Fruit fly (Drosophila melanogaster) whole organism, embryonic: ENCODE results near the gene CG43925.
A peak's percentile ranks its signal among the peaks of the same experiment; 100 is the strongest.

Source experiments
- Aef1 ChIP-seq: fragments of 200-800 bp; sonication (Bioruptor generic); IDR thresholded peaks from 3 replicates; pipeline ENCODE4 v1.3.6; 2022; ENCODE audit warnings: missing biosample characterization, missing genetic modification characterization
- CG10274 ChIP-seq: fragments of 200-800 bp; sonication (Bioruptor generic); optimal IDR thresholded peaks from 3 replicates; lab custom pipeline; 2017; ENCODE audit warnings: missing biosample characterization, mild to moderate bottlenecking, missing genetic modification characterization
- CG11398 ChIP-seq: fragments of 200-800 bp; sonication (Bioruptor generic); optimal IDR thresholded peaks from 2 replicates; lab custom pipeline; 2016; ENCODE audit warnings: missing biosample characterization, missing genetic modification characterization
- CG11696 ChIP-seq: fragments of 200-800 bp; sonication (Bioruptor generic); IDR thresholded peaks from 2 replicates; pipeline ENCODE4 v1.3.6; 2022; ENCODE audit warnings: missing biosample characterization, missing genetic modification characterization
- CG13287 ChIP-seq: fragments of 200-800 bp; sonication (Bioruptor generic); IDR thresholded peaks from 2 replicates; pipeline ENCODE4 v1.3.6; 2022; ENCODE audit warnings: missing biosample characterization, missing genetic modification characterization; ENCODE audit not compliant: partially characterized antibody
- CG13894 ChIP-seq: fragments of 200-800 bp; sonication (Bioruptor generic); optimal IDR thresholded peaks from 3 replicates; lab custom pipeline; 2018; ENCODE audit warnings: missing biosample characterization, mild to moderate bottlenecking, missing genetic modification characterization, moderate library complexity
- CG14050 ChIP-seq: fragments of 200-800 bp; sonication (Bioruptor generic); IDR thresholded peaks from 3 replicates; pipeline ENCODE4 v1.3.6; 2022; ENCODE audit warnings: missing biosample characterization, missing genetic modification characterization
- CG15073 ChIP-seq: fragments of 200-800 bp; sonication (Bioruptor generic); optimal IDR thresholded peaks from 2 replicates; lab custom pipeline; 2016; ENCODE audit warnings: missing biosample characterization, missing genetic modification characterization
- CG15514 ChIP-seq: fragments of 200-800 bp; sonication (Bioruptor generic); optimal IDR thresholded peaks from 3 replicates; lab custom pipeline; 2017; ENCODE audit warnings: missing biosample characterization, missing genetic modification characterization, mild to moderate bottlenecking, moderate library complexity, missing genetic modification reagents
- CG17385 ChIP-seq: fragments of 200-800 bp; sonication (Bioruptor generic); optimal IDR thresholded peaks from 3 replicates; lab custom pipeline; 2018; ENCODE audit warnings: missing biosample characterization, mild to moderate bottlenecking, missing genetic modification characterization
- CG17568 ChIP-seq: fragments of 200-800 bp; sonication (Bioruptor generic); optimal IDR thresholded peaks from 2 replicates; lab custom pipeline; 2018; ENCODE audit warnings: missing biosample characterization, mild to moderate bottlenecking, missing genetic modification characterization, moderate library complexity
- CG17912 ChIP-seq: fragments of 200-800 bp; sonication (Bioruptor generic); optimal IDR thresholded peaks from 2 replicates; lab custom pipeline; 2018; ENCODE audit warnings: missing biosample characterization, mild to moderate bottlenecking, missing genetic modification characterization
- CG18262 ChIP-seq: fragments of 200-800 bp; optimal IDR thresholded peaks from 3 replicates; lab custom pipeline; 2019; ENCODE audit warnings: missing biosample characterization, mild to moderate bottlenecking, missing genetic modification characterization, moderate library complexity
- CG1832 ChIP-seq: fragments of 200-800 bp; sonication (Bioruptor generic); optimal IDR thresholded peaks from 2 replicates; lab custom pipeline; 2017; ENCODE audit warnings: missing biosample characterization, mild to moderate bottlenecking, missing genetic modification characterization, inconsistent platforms
- CG3838 ChIP-seq: fragments of 200-800 bp; sonication (Bioruptor generic); optimal IDR thresholded peaks from 3 replicates; lab custom pipeline; 2016; ENCODE audit warnings: missing biosample characterization, missing genetic modification characterization
- CG4328 ChIP-seq: fragments of 200-800 bp; sonication (Bioruptor generic); optimal IDR thresholded peaks from 3 replicates; lab custom pipeline; 2017; ENCODE audit warnings: missing biosample characterization, missing genetic modification reagents, missing genetic modification characterization
- CG6683 ChIP-seq: fragments of 200-800 bp; sonication (Bioruptor generic); optimal IDR thresholded peaks from 2 replicates; lab custom pipeline; 2017; ENCODE audit warnings: missing biosample characterization, mild to moderate bottlenecking, missing genetic modification characterization, missing genetic modification reagents
- CG6689 ChIP-seq: fragments of 200-800 bp; sonication (Bioruptor generic); IDR thresholded peaks from 2 replicates; pipeline ENCODE4 v1.3.6; 2022; ENCODE audit warnings: missing biosample characterization, missing genetic modification characterization
- CG7556 ChIP-seq: fragments of 200-800 bp; sonication (Bioruptor generic); optimal IDR thresholded peaks from 2 replicates; lab custom pipeline; 2017; ENCODE audit warnings: missing biosample characterization, mild to moderate bottlenecking, missing genetic modification characterization
- CG7745 ChIP-seq: fragments of 200-800 bp; sonication (Bioruptor generic); optimal IDR thresholded peaks from 2 replicates; lab custom pipeline; 2018; ENCODE audit warnings: missing biosample characterization, mild to moderate bottlenecking, missing genetic modification characterization, moderate library complexity
- CG7928 ChIP-seq: fragments of 200-800 bp; sonication (Bioruptor generic); optimal IDR thresholded peaks from 2 replicates; lab custom pipeline; 2017; ENCODE audit warnings: missing biosample characterization, mild to moderate bottlenecking, missing genetic modification characterization
- Eip74EF ChIP-seq, 2 experiments: fragments of 200-800 bp in 1 of 2; fragments of >200 bp in 1 of 2; sonication (Bioruptor generic) in 1 of 2; optimal IDR thresholded peaks; 2 replicates each; lab custom pipeline; 2017 to 2019; ENCODE audit warnings: missing biosample characterization in 2 of 2, missing genetic modification characterization in 2 of 2, mild to moderate bottlenecking in 1 of 2, moderate library complexity in 1 of 2
- HLH4C ChIP-seq: fragments of 200-800 bp; sonication (Bioruptor generic); IDR thresholded peaks from 3 replicates; pipeline ENCODE4 v1.3.6; 2022; ENCODE audit warnings: missing biosample characterization, missing genetic modification characterization; ENCODE audit not compliant: partially characterized antibody
- Hand ChIP-seq: fragments of 200-800 bp; sonication (Bioruptor generic); optimal IDR thresholded peaks from 2 replicates; lab custom pipeline; 2017; ENCODE audit warnings: mild to moderate bottlenecking, missing biosample characterization, missing genetic modification reagents, missing genetic modification characterization
- Kr ChIP-seq: fragments of 200-800 bp; sonication (Bioruptor generic); optimal IDR thresholded peaks from 2 replicates; lab custom pipeline; 2017; ENCODE audit warnings: missing biosample characterization, mild to moderate bottlenecking, missing genetic modification characterization
- MESR4 ChIP-seq: fragments of 200-800 bp; sonication (Bioruptor generic); optimal IDR thresholded peaks from 2 replicates; lab custom pipeline; 2018; ENCODE audit warnings: missing biosample characterization, mild to moderate bottlenecking, missing genetic modification characterization, moderate library complexity
- NFAT ChIP-seq: fragments of 200-800 bp; sonication (Bioruptor generic); IDR thresholded peaks from 2 replicates; pipeline ENCODE4 v1.3.6; 2022; ENCODE audit warnings: missing biosample characterization, missing genetic modification characterization
- NK7.1 ChIP-seq: fragments of 200-800 bp; sonication (Bioruptor generic); optimal IDR thresholded peaks from 3 replicates; lab custom pipeline; 2016; ENCODE audit warnings: missing biosample characterization, missing genetic modification characterization
- Sry-β ChIP-seq: fragments of 200-800 bp; sonication (Bioruptor generic); optimal IDR thresholded peaks from 2 replicates; lab custom pipeline; 2018; ENCODE audit warnings: missing biosample characterization, mild to moderate bottlenecking, missing genetic modification characterization, moderate library complexity
- ac ChIP-seq: fragments of 200-800 bp; sonication (Bioruptor generic); optimal IDR thresholded peaks from 3 replicates; lab custom pipeline; 2017; ENCODE audit warnings: missing biosample characterization, mild to moderate bottlenecking, missing genetic modification characterization
- bsh ChIP-seq, 2 experiments: fragments of 200-800 bp; sonication (Bioruptor generic); optimal IDR thresholded peaks; 2 replicates each; lab custom pipeline; 2017 to 2018; ENCODE audit warnings: mild to moderate bottlenecking in 2 of 2, missing biosample characterization in 2 of 2, missing genetic modification characterization in 2 of 2, moderate library complexity in 1 of 2
- chif ChIP-seq, 2 experiments: fragments of 200-800 bp; sonication (Bioruptor generic); optimal IDR thresholded peaks; 3 replicates each; lab custom pipeline; 2016; ENCODE audit warnings: missing biosample characterization in 2 of 2, missing genetic modification characterization in 2 of 2
- da ChIP-seq: fragments of 200-800 bp; sonication (Bioruptor generic); optimal IDR thresholded peaks from 2 replicates; lab custom pipeline; 2016; ENCODE audit warnings: missing biosample characterization, missing genetic modification characterization
- eyg ChIP-seq: fragments of 200-800 bp; sonication (Bioruptor generic); optimal IDR thresholded peaks from 3 replicates; lab custom pipeline; 2016; ENCODE audit warnings: missing biosample characterization, missing genetic modification characterization
- gcm2 ChIP-seq: fragments of 200-800 bp; sonication (Bioruptor generic); optimal IDR thresholded peaks from 2 replicates; lab custom pipeline; 2016; ENCODE audit warnings: missing biosample characterization, missing genetic modification characterization
- gro ChIP-seq: fragments of 200-800 bp; sonication (Bioruptor generic); optimal IDR thresholded peaks from 2 replicates; lab custom pipeline; 2016; ENCODE audit warnings: missing biosample characterization, missing genetic modification characterization
- jumu ChIP-seq: fragments of 200-800 bp; sonication (Bioruptor generic); optimal IDR thresholded peaks from 3 replicates; lab custom pipeline; 2016; ENCODE audit warnings: missing biosample characterization, missing genetic modification characterization
- ken ChIP-seq: fragments of 200-800 bp; sonication (Bioruptor generic); IDR thresholded peaks from 3 replicates; pipeline ENCODE4 v1.3.6; 2022; ENCODE audit warnings: missing biosample characterization, missing genetic modification characterization
- knrl ChIP-seq: fragments of 200-800 bp; sonication (Bioruptor generic); IDR thresholded peaks from 3 replicates; pipeline ENCODE4 v1.3.6; 2022; ENCODE audit warnings: missing biosample characterization, missing genetic modification characterization; ENCODE audit not compliant: partially characterized antibody
- lmd ChIP-seq: fragments of 200-800 bp; sonication (Bioruptor generic); IDR thresholded peaks from 2 replicates; pipeline ENCODE4 v1.3.6; 2022; ENCODE audit warnings: missing biosample characterization, missing genetic modification characterization
- mld ChIP-seq: fragments of 200-800 bp; sonication (Bioruptor generic); IDR thresholded peaks from 3 replicates; pipeline ENCODE4 v1.3.6; 2022; ENCODE audit warnings: missing biosample characterization, missing genetic modification characterization; ENCODE audit not compliant: partially characterized antibody
- nau ChIP-seq: fragments of 200-800 bp; sonication (Bioruptor generic); optimal IDR thresholded peaks from 3 replicates; lab custom pipeline; 2017; ENCODE audit warnings: missing biosample characterization, mild to moderate bottlenecking, missing genetic modification characterization, missing genetic modification reagents
- nmo ChIP-seq: fragments of 200-800 bp; sonication (Bioruptor generic); optimal IDR thresholded peaks from 2 replicates; lab custom pipeline; 2018; ENCODE audit warnings: missing biosample characterization, mild to moderate bottlenecking, missing genetic modification characterization, moderate library complexity
- org-1 ChIP-seq: fragments of 200-800 bp; sonication (Bioruptor generic); optimal IDR thresholded peaks from 2 replicates; lab custom pipeline; 2017; ENCODE audit warnings: missing biosample characterization, missing genetic modification characterization
- row ChIP-seq: fragments of 200-800 bp; sonication (Bioruptor generic); IDR thresholded peaks from 3 replicates; pipeline ENCODE4 v1.3.6; 2022; ENCODE audit warnings: missing biosample characterization, missing genetic modification characterization
- run ChIP-seq: fragments of 200-800 bp; sonication (Bioruptor generic); optimal IDR thresholded peaks from 3 replicates; lab custom pipeline; 2018; ENCODE audit warnings: missing biosample characterization, mild to moderate bottlenecking, missing genetic modification characterization
- ssp ChIP-seq: fragments of 200-800 bp; sonication (Bioruptor generic); IDR thresholded peaks from 2 replicates; pipeline ENCODE4 v1.3.6; 2022; ENCODE audit warnings: missing biosample characterization, missing genetic modification characterization
- tin ChIP-seq: fragments of 200-800 bp; sonication (Bioruptor generic); optimal IDR thresholded peaks from 3 replicates; lab custom pipeline; 2016; ENCODE audit warnings: missing biosample characterization, missing genetic modification characterization
- vvl ChIP-seq: fragments of 200-800 bp; sonication (Bioruptor generic); IDR thresholded peaks from 2 replicates; pipeline ENCODE4 v1.3.6; 2022; ENCODE audit warnings: missing biosample characterization, missing genetic modification characterization

CG43925 gene

DNA sequence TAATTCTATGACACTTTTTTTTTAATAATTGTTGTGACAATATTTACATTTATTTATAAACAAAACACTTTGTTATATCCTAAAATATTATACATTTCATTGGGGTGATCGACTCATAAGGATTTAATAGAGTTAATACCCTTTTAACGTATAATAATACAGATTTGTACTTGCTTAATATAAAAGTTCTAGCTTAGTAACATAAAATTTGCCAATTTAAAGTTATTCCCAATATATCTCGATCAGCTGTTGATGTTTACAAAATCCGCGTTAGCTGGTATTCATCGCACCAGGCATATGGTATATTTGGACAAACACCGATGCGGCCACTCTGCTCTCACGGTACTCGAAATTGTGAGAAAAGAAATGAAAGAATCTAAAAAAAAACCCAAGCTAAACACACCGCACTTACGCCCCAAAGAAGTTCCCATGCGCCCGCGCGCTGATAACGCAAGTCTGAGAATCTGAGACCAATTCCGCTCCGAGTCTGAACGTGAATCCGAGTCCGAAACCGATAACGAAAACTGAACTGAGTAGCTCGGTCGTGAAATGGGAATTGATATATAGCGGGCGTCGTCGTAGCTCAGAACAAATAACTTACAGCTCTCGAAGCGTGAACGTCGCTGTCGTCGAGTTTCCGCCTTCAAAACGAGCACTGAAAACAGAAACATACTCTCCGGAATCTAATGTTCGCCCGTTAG is 27.4 kb downstream of the CG43925 start, which contains the start of gene Pect (continued):
- no peak for TF ChIP-seq chif (GFP tag; optimal IDR thresholded peaks at IDR 0.05; lab: Kevin White, UChicago)
- TF ChIP-seq CG6683 (GFP tag; lab: Kevin White, UChicago), result no peak
- 0 out of 3 replicates have a peak, but pooled peaks have one; percentile 43 for TF ChIP-seq knrl (GFP tag; lab: Robert Waterston, UW)
- no peak for TF ChIP-seq CG7745 (tag; lab: Kevin White, UChicago)
- TF ChIP-seq Kr, result no peak
- TF ChIP-seq ken (GFP tag; lab: Robert Waterston, UW), result no peak
- TF ChIP-seq CG11398 (GFP tag; lab: Kevin White, UChicago), result no peak
- TF ChIP-seq CG11696 (GFP tag; lab: Robert Waterston, UW), result no peak
- no peak for TF ChIP-seq CG17568 (GFP tag; lab: Kevin White, UChicago)
- TF ChIP-seq CG1832 (GFP tag; lab: Kevin White, UChicago), result no peak
- TF ChIP-seq org-1 (GFP tag; lab: Kevin White, UChicago), result no peak
- TF ChIP-seq CG7928 (GFP tag; lab: Kevin White, UChicago), result no peak
- no peak for TF ChIP-seq Eip74EF (GFP tag; optimal IDR thresholded peaks at IDR 0.05; lab: Kevin White, UChicago)
- TF ChIP-seq vvl (GFP tag; lab: Robert Waterston, UW), result peak; percentile 18; the same call in 1 of the 2 replicates
- peak; percentile 81 for TF ChIP-seq row (GFP tag; lab: Robert Waterston, UW)
- TF ChIP-seq CG10274, result no peak
- TF ChIP-seq gcm2 (GFP tag; lab: Kevin White, UChicago), result no peak
- TF ChIP-seq CG4328 (GFP tag; lab: Kevin White, UChicago), result no peak
- TF ChIP-seq mld, result no peak
- no peak for TF ChIP-seq CG17912 (GFP tag; lab: Kevin White, UChicago)
- no peak for TF ChIP-seq eyg
- TF ChIP-seq ssp, result no peak
- peak; percentile 98 for TF ChIP-seq CG15514 (GFP tag; lab: Kevin White, UChicago)
- no peak for TF ChIP-seq nau (GFP tag; lab: Kevin White, UChicago)
- peak; percentile 79 for TF ChIP-seq CG13894 (tag; lab: Kevin White, UChicago)
- TF ChIP-seq CG7556 (GFP tag; lab: Kevin White, UChicago), result no peak
- TF ChIP-seq CG18262, result no peak
- TF ChIP-seq bsh (GFP tag; optimal IDR thresholded peaks at IDR 0.05; lab: Kevin White, UChicago), result peak in 1 of 2 experiments; percentile 42
- TF ChIP-seq da (GFP tag; lab: Kevin White, UChicago), result no peak
- TF ChIP-seq CG17385, result peak; percentile 5
- TF ChIP-seq HLH4C (GFP tag; lab: Robert Waterston, UW), result no peak; the same call in 2 of the 3 replicates
- no peak for TF ChIP-seq NFAT (GFP tag; lab: Robert Waterston, UW)
- TF ChIP-seq nmo (GFP tag; lab: Kevin White, UChicago), result peak; percentile 73
- no peak for TF ChIP-seq CG3838
- TF ChIP-seq tin (GFP tag; lab: Kevin White, UChicago), result no peak
- no peak for TF ChIP-seq jumu (GFP tag; lab: Kevin White, UChicago)
- TF ChIP-seq CG15073 (GFP tag; lab: Kevin White, UChicago), result no peak
- no peak; the same call in 1 of the 2 replicates for TF ChIP-seq CG6689 (GFP tag; lab: Robert Waterston, UW)
- no peak for TF ChIP-seq NK7.1 (GFP tag; lab: Kevin White, UChicago)
- no peak for TF ChIP-seq CG14050 (GFP tag; lab: Robert Waterston, UW)
- no peak for TF ChIP-seq ac (GFP tag; lab: Kevin White, UChicago)
- TF ChIP-seq gro (GFP tag; lab: Kevin White, UChicago), result peak; percentile 62
- no peak for TF ChIP-seq Sry-β (GFP tag; lab: Kevin White, UChicago)
- no peak for TF ChIP-seq run (tag; lab: Kevin White, UChicago)
- TF ChIP-seq CG13287 (GFP tag; lab: Robert Waterston, UW), result peak; percentile 63
- TF ChIP-seq lmd, result no peak
- TF ChIP-seq Aef1, result no peak
- TF ChIP-seq Hand (GFP tag; lab: Kevin White, UChicago), result no peak
- peak; percentile 83 for TF ChIP-seq MESR4 (GFP tag; lab: Kevin White, UChicago)
